Fruit fly (Drosophila melanogaster): Measurements from ENCODE around the gene CG13857.

The CG13857 gene

dm6 chr3R:22362218-22362907 is 31.5 kb downstream of the CG13857 start, which contains the start of the genes JMJD6, CG7071 and Muted (continued):
- TF ChIP-seq ind (GFP tag; optimal IDR thresholded peaks at IDR 0.05) = peak; percentile 93
- TF ChIP-seq bowl (GFP tag; IDR thresholded peaks at IDR 0.05) = peak; percentile 67; the same call in 1 of the 2 replicates
- TF ChIP-seq sqz (GFP tag; optimal IDR thresholded peaks at IDR 0.05) = peak; percentile 77
- peak; percentile 83 for TF ChIP-seq CG8089 (GFP tag; optimal IDR thresholded peaks at IDR 0.05)
- no peak for TF ChIP-seq yki (optimal IDR thresholded peaks at IDR 0.05)
- TF ChIP-seq twi (tag; optimal IDR thresholded peaks at IDR 0.05) = peak; percentile 77
- TF ChIP-seq Meics (GFP tag; optimal IDR thresholded peaks at IDR 0.05) = peak; percentile 90
- TF ChIP-seq Opbp (GFP tag; IDR thresholded peaks at IDR 0.05; ENCODE audit: partially characterized antibody) = peak; percentile 60; the same call in 1 of the 3 replicates
- peak; percentile 75 for TF ChIP-seq kay (GFP tag; optimal IDR thresholded peaks at IDR 0.05)
- TF ChIP-seq CG14667 (GFP tag; IDR thresholded peaks at IDR 0.05) = peak; percentile 89
- peak in 1 of 2 experiments; percentile 62 for TF ChIP-seq Eip74EF (GFP tag; optimal IDR thresholded peaks at IDR 0.05)
- peak; percentile 98 for TF ChIP-seq grn (GFP tag; optimal IDR thresholded peaks at IDR 0.05)
- TF ChIP-seq ac (GFP tag; optimal IDR thresholded peaks at IDR 0.05) = peak; percentile 52
- peak; percentile 84 for TF ChIP-seq NC2β (GFP tag; optimal IDR thresholded peaks at IDR 0.05)
- TF ChIP-seq lmd (GFP tag; IDR thresholded peaks at IDR 0.05) = peak; percentile 91
- peak; percentile 74 for TF ChIP-seq Dad (GFP tag; optimal IDR thresholded peaks at IDR 0.05)
- peak; percentile 97 for TF ChIP-seq CG12659 (GFP tag; optimal IDR thresholded peaks at IDR 0.05)
- no peak for TF ChIP-seq sc (optimal IDR thresholded peaks at IDR 0.05)
- TF ChIP-seq sc (GFP tag; optimal IDR thresholded peaks at IDR 0.05) = peak; percentile 83
- peak; percentile 88 for TF ChIP-seq sug (tag; optimal IDR thresholded peaks at IDR 0.05)
- peak; percentile 71 for TF ChIP-seq Sry-δ (GFP tag; optimal IDR thresholded peaks at IDR 0.05)
- TF ChIP-seq Optix (GFP tag; IDR thresholded peaks at IDR 0.05) = peak; percentile 88
- peak; percentile 85 for TF ChIP-seq klu (GFP tag; IDR thresholded peaks at IDR 0.05)
- peak; percentile 90 for TF ChIP-seq CG2889 (GFP tag; IDR thresholded peaks at IDR 0.05)
- peak; percentile 13 for TF ChIP-seq CG7745 (tag; optimal IDR thresholded peaks at IDR 0.05)
- peak; percentile 94 for TF ChIP-seq Xrp1 (GFP tag; IDR thresholded peaks at IDR 0.05)
- peak; percentile 93 for TF ChIP-seq mam (GFP tag; optimal IDR thresholded peaks at IDR 0.05)
- TF ChIP-seq dysf (GFP tag; IDR thresholded peaks at IDR 0.05) = peak; percentile 90
- peak; percentile 81 for TF ChIP-seq psq (GFP tag; optimal IDR thresholded peaks at IDR 0.05)
- TF ChIP-seq CG15479 (GFP tag; optimal IDR thresholded peaks at IDR 0.05) = no peak
- peak; percentile 86 for TF ChIP-seq CG17568 (GFP tag; optimal IDR thresholded peaks at IDR 0.05)
- peak; percentile 32 for TF ChIP-seq NC2α (GFP tag; optimal IDR thresholded peaks at IDR 0.05)
- no peak for TF ChIP-seq wek (GFP tag; optimal IDR thresholded peaks at IDR 0.05)
- TF ChIP-seq onecut (GFP tag; IDR thresholded peaks at IDR 0.05) = peak; percentile 72
- TF ChIP-seq hkb (optimal IDR thresholded peaks at IDR 0.05) = peak; percentile 58
- peak; percentile 90 for TF ChIP-seq hkb (GFP tag; IDR thresholded peaks at IDR 0.05)
- TF ChIP-seq Myb (GFP tag; optimal IDR thresholded peaks at IDR 0.05) = peak; percentile 71
- TF ChIP-seq CG4707 (GFP tag; optimal IDR thresholded peaks at IDR 0.05) = peak; percentile 48
- peak; percentile 64 for TF ChIP-seq emc (GFP tag; optimal IDR thresholded peaks at IDR 0.05)
- peak; percentile 95 for TF ChIP-seq HLH54F (GFP tag; optimal IDR thresholded peaks at IDR 0.05)
- peak in 1 of 3 experiments; percentile 88 for TF ChIP-seq lola (GFP tag; optimal IDR thresholded peaks at IDR 0.05)
- TF ChIP-seq HLHmδ (GFP tag; optimal IDR thresholded peaks at IDR 0.05) = no peak
- TF ChIP-seq dmrt11E (tag; optimal IDR thresholded peaks at IDR 0.05) = peak; percentile 86
- TF ChIP-seq CG2678 (tag; optimal IDR thresholded peaks at IDR 0.05) = peak; percentile 92
- TF ChIP-seq pb (GFP tag; optimal IDR thresholded peaks at IDR 0.05) = no peak
- peak; percentile 90 for TF ChIP-seq BEAF-32 (GFP tag; optimal IDR thresholded peaks at IDR 0.05)
- peak; percentile 63 for TF ChIP-seq Hey (tag; optimal IDR thresholded peaks at IDR 0.05)
- TF ChIP-seq CG1024 (GFP tag; IDR thresholded peaks at IDR 0.05) = peak; percentile 83
- TF ChIP-seq CG11560 (tag; IDR thresholded peaks at IDR 0.05) = peak; percentile 71
- TF ChIP-seq CG4360 (GFP tag; IDR thresholded peaks at IDR 0.05) = peak; percentile 55; the same call in 1 of the 2 replicates
- no peak for TF ChIP-seq Hr39 (optimal IDR thresholded peaks at IDR 0.05)
